Fruit fly (Drosophila melanogaster) whole organism, adult: ENCODE results near the gene Oat.

Source experiments
- CG11617 ChIP-seq: fragments of 200-800 bp; sonication (Bioruptor generic); optimal IDR thresholded peaks from 2 replicates; lab custom pipeline; 2017; ENCODE audit warnings: mild to moderate bottlenecking, missing biosample characterization, missing genetic modification reagents, missing genetic modification characterization
- CG12768 ChIP-seq: fragments of 200-800 bp; sonication (Bioruptor generic); optimal IDR thresholded peaks from 2 replicates; lab custom pipeline; 2017; ENCODE audit warnings: missing biosample characterization, missing genetic modification characterization, mild to moderate bottlenecking, moderate library complexity, missing genetic modification reagents
- CG14711 ChIP-seq: fragments of 200-800 bp; sonication (Bioruptor generic); optimal IDR thresholded peaks from 2 replicates; lab custom pipeline; 2018; ENCODE audit warnings: missing biosample characterization, mild to moderate bottlenecking, missing genetic modification characterization, moderate library complexity
- CG1620 ChIP-seq: fragments of 200-800 bp; sonication (Bioruptor generic); optimal IDR thresholded peaks from 2 replicates; lab custom pipeline; 2016; ENCODE audit warnings: missing biosample characterization, missing genetic modification characterization
- CG33017 ChIP-seq: fragments of 200-800 bp; sonication (Bioruptor generic); optimal IDR thresholded peaks from 2 replicates; lab custom pipeline; 2018; ENCODE audit warnings: missing biosample characterization, mild to moderate bottlenecking, missing genetic modification characterization, moderate library complexity
- CG5204 ChIP-seq: fragments of 200-800 bp; sonication (Bioruptor generic); optimal IDR thresholded peaks from 2 replicates; lab custom pipeline; 2016; ENCODE audit warnings: missing biosample characterization, missing genetic modification characterization
- CG7045 ChIP-seq: fragments of 200-800 bp; sonication (Bioruptor generic); optimal IDR thresholded peaks from 2 replicates; lab custom pipeline; 2017; ENCODE audit warnings: missing biosample characterization, mild to moderate bottlenecking, missing genetic modification characterization
- CG7101 ChIP-seq: fragments of 200-800 bp; sonication (Bioruptor generic); optimal IDR thresholded peaks from 2 replicates; lab custom pipeline; 2018; ENCODE audit warnings: missing biosample characterization, mild to moderate bottlenecking, missing genetic modification characterization, moderate library complexity
- Clk ChIP-seq: fragments of 200-800 bp; sonication (Bioruptor generic); optimal IDR thresholded peaks from 2 replicates; lab custom pipeline; 2017; ENCODE audit warnings: missing biosample characterization, missing genetic modification characterization
- Crg-1 ChIP-seq: fragments of 200-800 bp; sonication (Bioruptor generic); optimal IDR thresholded peaks from 2 replicates; lab custom pipeline; 2016; ENCODE audit warnings: missing biosample characterization, missing genetic modification characterization
- Hr96 ChIP-seq: fragments of 200-800 bp; sonication (Bioruptor generic); optimal IDR thresholded peaks from 2 replicates; lab custom pipeline; 2016; ENCODE audit warnings: missing biosample characterization, missing genetic modification characterization
- Mnt ChIP-seq: fragments of 200-800 bp; sonication (Bioruptor generic); optimal IDR thresholded peaks from 2 replicates; lab custom pipeline; 2016; ENCODE audit warnings: missing biosample characterization, mild to moderate bottlenecking, missing genetic modification characterization
- bab1 ChIP-seq: fragments of 200-800 bp; sonication (Bioruptor generic); optimal IDR thresholded peaks from 3 replicates; lab custom pipeline; 2019; ENCODE audit warnings: missing biosample characterization, mild to moderate bottlenecking, missing genetic modification characterization, moderate library complexity
- cic ChIP-seq: fragments of 200-800 bp; sonication (Bioruptor generic); optimal IDR thresholded peaks from 2 replicates; lab custom pipeline; 2017; ENCODE audit warnings: missing biosample characterization, mild to moderate bottlenecking, missing genetic modification characterization, moderate library complexity
- cnc ChIP-seq, 2 experiments: fragments of >200 bp; optimal IDR thresholded peaks; 2 replicates each; lab custom pipeline; 2017
- kay ChIP-seq: fragments of 200-800 bp; sonication (Bioruptor generic); peaks from one replicate; lab custom pipeline; 2016; ENCODE audit warnings: missing biosample characterization, missing genetic modification characterization, borderline replicate concordance
- ovo ChIP-seq: fragments of 200-800 bp; sonication (Bioruptor generic); optimal IDR thresholded peaks from 2 replicates; lab custom pipeline; 2016; ENCODE audit warnings: missing biosample characterization, missing genetic modification characterization
- pad ChIP-seq: fragments of 200-800 bp; sonication (Bioruptor generic); optimal IDR thresholded peaks from 3 replicates; lab custom pipeline; 2017; ENCODE audit warnings: missing biosample characterization, missing genetic modification characterization, mild to moderate bottlenecking, moderate library complexity, missing genetic modification reagents
- tj ChIP-seq: fragments of 200-800 bp; sonication (Bioruptor generic); optimal IDR thresholded peaks from 3 replicates; lab custom pipeline; 2017; ENCODE audit warnings: missing biosample characterization, mild to moderate bottlenecking, missing genetic modification characterization, moderate library complexity
- toe ChIP-seq: fragments of 200-800 bp; sonication (Bioruptor generic); optimal IDR thresholded peaks from 2 replicates; lab custom pipeline; 2016; ENCODE audit warnings: missing biosample characterization, missing genetic modification characterization

Gene Oat

DNA sequence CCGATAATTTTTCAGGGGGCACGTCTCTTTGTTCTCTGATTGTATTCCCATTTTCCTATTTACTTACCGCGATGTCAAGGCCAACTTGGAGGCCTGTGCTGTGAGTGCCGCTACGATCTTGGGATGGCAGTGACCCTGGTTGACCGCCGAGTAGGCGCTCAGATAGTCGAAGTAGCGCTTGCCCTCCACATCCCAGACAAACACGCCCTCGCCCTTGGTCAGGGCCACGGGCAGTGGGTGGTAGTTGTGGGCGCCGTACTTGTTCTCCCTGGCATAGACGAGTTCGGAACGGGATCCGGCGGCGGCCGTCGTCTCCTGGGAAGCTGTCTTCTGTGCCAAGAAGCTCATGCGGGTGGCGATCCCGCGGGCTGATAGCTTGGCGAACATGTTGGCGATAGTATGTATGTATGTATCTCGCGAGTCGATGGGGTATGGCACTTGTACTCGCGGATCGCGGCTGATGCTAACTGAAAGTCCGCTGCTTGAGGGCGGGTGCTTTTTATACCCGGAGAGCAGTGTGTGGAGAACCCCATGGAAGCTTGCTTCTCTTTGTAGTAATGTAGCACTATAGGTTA lies at the start of gene Oat:
Oat (minus strand) TSS at position 478 of the 575 bp plus-strand sequence.
- TF ChIP-seq CG11617 (no peak), bab1 (GFP tag; lab: Kevin White, UChicago) (peak; percentile 35), CG1620 (no peak), CG7101 (no peak), Mnt (GFP tag; lab: Kevin White, UChicago) (no peak), Crg-1 (GFP tag; lab: Kevin White, UChicago) (no peak)

DNA sequence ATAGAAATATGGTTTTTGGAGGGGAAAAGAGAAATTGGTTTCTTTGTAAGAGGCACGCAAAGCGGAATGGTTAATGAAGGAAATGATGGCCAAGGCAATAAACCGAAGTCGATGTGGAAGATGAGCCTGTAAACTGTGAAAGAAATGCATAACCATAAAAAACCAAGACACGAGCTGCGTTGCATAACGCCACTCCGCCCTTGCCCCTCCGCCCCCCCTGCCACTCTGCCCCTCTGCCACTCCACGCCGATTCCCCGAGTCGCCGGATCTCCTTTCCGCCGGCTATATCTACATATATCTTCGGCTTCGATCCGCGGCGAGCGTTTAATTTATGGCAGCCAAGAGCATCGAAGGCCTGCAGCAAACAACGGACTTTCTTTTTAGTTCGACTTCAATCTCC lies 49.0 kb upstream of the Oat start:
- TF ChIP-seq Crg-1 (GFP tag; lab: Kevin White, UChicago) (no peak), cnc (optimal IDR thresholded peaks at IDR 0.05; lab: Kevin White, UChicago) (no peak), CG7101 (no peak), cic (no peak), Mnt (GFP tag; lab: Kevin White, UChicago) (no peak), CG5204 (GFP tag; lab: Kevin White, UChicago) (no peak), Hr96 (GFP tag; lab: Kevin White, UChicago) (no peak), pad (GFP tag; lab: Kevin White, UChicago) (no peak), CG1620 (no peak), kay (no peak), CG12768 (GFP tag; lab: Kevin White, UChicago) (no peak), bab1 (GFP tag; lab: Kevin White, UChicago) (no peak), CG14711 (no peak), Clk (no peak)

DNA sequence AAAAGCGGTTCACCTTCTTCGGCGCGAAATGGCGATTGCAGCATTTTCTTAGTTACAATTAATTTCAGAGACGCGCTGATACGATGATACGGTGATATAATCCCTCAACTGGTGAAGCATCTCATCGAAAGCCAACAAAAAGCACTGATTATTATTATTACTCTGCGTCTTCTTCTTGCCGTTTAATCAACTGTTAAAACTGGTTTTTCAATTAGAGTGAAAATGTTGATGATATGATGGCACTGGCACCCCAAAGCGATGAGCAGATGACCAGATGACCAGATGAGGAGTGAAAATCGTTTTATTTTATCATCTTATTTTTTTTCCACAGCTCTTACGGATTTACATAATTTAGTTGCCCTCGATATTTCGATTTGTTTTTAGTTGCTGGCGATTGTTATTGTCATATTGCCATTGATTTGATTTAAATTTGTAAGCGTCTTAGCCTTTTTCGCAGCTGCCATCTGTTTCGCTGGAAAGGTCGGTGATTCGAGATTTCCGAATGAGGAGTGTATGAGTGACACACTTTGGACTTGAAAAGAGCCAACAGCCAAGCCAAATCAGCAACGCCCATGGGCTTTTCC lies 47.8 kb upstream of the Oat start:
- TF ChIP-seq CG7045 (GFP tag; lab: Kevin White, UChicago) (no peak), bab1 (GFP tag; lab: Kevin White, UChicago) (no peak), Mnt (GFP tag; lab: Kevin White, UChicago) (no peak), toe (GFP tag; lab: Kevin White, UChicago) (no peak), CG1620 (no peak), cnc (optimal IDR thresholded peaks at IDR 0.05; lab: Kevin White, UChicago) (no peak), cic (no peak), CG12768 (GFP tag; lab: Kevin White, UChicago) (no peak), CG7101 (no peak), Clk (no peak), CG5204 (GFP tag; lab: Kevin White, UChicago) (no peak), kay (no peak), tj (GFP tag; lab: Kevin White, UChicago) (no peak)

DNA sequence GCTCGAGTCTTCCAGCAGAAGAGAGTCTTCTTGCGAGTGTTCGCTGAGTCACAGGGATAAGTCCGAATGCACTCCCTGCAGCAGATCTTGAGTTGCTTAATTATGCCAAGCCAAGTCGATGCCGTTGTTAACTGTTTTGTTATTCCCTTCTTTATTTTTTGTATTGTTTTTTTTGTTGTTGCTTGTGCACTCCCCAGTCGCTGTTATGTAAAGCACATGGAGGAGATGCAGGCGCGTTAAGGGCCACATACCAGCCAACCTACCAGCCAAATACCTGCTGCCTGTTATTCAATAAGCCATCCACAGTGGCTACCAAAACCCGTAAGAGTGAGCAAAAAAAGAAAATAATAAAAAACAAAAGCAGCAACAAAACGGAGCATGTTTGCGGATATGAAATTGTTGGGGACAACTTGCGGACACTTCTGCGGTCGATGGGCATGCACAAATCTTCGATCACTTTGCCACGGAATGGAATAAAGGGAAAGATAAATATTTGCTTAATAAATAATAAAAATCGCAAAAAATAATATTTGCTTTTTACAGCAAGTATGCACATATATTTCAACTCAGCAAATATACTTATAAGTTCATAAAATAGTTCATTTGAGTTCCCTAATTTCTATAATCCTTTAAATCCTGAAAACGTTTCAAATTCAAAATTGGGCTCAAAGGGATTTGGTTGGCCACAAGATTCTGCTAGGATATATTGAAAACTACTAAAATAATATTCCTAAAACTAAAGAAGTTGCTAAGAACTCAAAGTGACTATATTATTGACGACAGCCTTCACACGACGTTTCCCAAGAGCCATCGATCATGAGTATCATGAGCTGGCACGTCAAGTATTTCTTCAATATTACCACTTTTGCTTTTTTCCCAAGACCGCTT lies 46.7 kb upstream of the Oat start:
- TF ChIP-seq CG5204 (GFP tag; lab: Kevin White, UChicago) (peak; percentile 19), cic (no peak)

DNA sequence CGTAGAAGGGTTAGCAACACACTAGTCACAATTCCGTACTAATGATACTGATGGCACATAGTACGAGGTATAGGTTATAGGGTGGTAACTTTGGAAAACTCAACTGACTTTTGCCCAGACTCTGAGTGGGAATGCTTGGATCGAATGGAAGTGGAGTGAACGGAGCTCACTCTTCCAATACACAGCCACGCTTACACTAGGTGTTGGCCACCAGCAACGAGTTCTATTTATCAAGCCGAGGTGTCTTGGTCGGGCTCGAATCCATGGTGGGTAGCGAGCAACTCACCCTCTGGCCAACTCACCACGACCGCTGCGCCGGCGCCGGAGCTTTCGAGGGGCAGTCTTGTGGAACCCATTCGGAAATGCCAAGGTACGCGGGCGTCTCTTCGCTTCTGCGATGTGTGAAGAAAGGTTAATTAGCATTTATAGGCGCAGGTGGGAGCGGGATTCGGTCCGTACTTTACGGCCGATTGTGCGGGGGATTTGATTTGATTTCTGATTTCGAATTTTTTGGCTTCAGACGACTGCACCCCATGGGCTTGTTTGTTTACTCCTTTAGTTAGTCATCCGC lies 45.5 kb upstream of the Oat start, which contains the start of gene verm:
verm (minus strand) TSS at position 204 of the 571 bp plus-strand sequence.
- TF ChIP-seq CG33017 (tag; lab: Kevin White, UChicago) (no peak), CG12768 (GFP tag; lab: Kevin White, UChicago) (no peak), CG1620 (no peak), CG7045 (GFP tag; lab: Kevin White, UChicago) (no peak), tj (GFP tag; lab: Kevin White, UChicago) (no peak), pad (GFP tag; lab: Kevin White, UChicago) (peak; percentile 53)

DNA sequence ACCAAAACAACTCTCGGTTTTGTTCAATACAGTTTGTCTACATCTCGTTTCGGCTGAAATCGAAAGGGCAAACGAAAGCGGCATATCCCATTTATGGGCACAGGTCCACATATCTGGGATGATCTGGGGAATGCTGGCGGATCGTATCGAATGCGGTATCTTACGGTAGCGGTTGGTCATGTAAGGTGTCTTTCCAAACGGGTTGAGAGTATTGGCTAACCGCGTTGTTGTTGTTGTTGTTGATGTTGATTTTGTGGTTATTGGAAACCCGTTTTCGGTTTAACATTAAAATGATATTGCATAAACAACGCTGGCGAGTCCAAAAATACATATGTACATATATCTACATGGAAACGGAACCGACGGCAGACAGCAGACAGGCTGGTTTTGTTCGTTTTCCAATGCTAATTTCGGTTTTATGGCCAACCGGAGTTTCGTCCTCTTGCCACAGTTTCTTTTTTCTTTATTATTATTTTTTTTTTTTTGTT lies 44.5 kb upstream of the Oat start:
- TF ChIP-seq CG7045 (GFP tag; lab: Kevin White, UChicago), result no peak
- no peak for TF ChIP-seq cnc (optimal IDR thresholded peaks at IDR 0.05; lab: Kevin White, UChicago)
- TF ChIP-seq Crg-1 (GFP tag; lab: Kevin White, UChicago), result no peak
- no peak for TF ChIP-seq Mnt (GFP tag; lab: Kevin White, UChicago)

DNA sequence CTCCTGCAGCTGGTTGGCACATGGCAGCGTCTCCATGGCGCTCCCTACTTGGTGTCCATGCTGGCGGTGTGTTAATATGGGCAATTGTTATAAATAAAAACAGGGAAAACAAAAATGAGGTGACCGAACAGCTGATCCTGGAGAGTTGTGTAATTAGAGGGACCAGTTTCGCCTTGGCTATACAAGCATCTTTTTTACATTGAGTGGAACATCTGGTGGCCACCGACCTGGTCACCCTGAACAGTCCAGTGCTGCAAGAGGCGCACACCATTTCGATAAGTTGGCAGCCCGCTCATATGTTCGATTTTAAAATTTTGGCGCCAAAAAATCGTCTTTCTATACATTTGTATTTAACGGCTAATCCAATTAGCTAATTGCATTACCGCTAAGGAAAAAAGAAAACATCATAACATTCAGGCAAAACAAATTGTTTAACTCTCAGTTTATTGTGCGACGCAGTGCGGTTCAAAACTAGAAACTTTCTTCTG lies 37.6 kb upstream of the Oat start, which contains the start of the genes CG8765 and Gbeta76C:
CG8765 (minus strand) TSS at position 154 of the 488 bp plus-strand sequence.
Gbeta76C (plus strand) TSS at position 438 of the 488 bp plus-strand sequence.
- no peak for TF ChIP-seq CG5204 (GFP tag; lab: Kevin White, UChicago)
- TF ChIP-seq ovo (GFP tag; lab: Kevin White, UChicago), result peak; percentile 31
- TF ChIP-seq CG7101, result peak; percentile 9
- TF ChIP-seq cnc (optimal IDR thresholded peaks at IDR 0.05; lab: Kevin White, UChicago), result no peak
- TF ChIP-seq CG14711, result peak; percentile 41
- TF ChIP-seq cic, result peak; percentile 41
- TF ChIP-seq bab1 (GFP tag; lab: Kevin White, UChicago), result peak; percentile 83
- TF ChIP-seq CG1620, result peak; percentile 71
- TF ChIP-seq Crg-1 (GFP tag; lab: Kevin White, UChicago), result peak; percentile 62
- TF ChIP-seq Mnt (GFP tag; lab: Kevin White, UChicago), result peak; percentile 38
- TF ChIP-seq pad (GFP tag; lab: Kevin White, UChicago), result peak; percentile 49
- TF ChIP-seq CG11617, result no peak
- peak; percentile 42 for TF ChIP-seq CG33017 (tag; lab: Kevin White, UChicago)
- TF ChIP-seq tj (GFP tag; lab: Kevin White, UChicago), result no peak
- no peak for TF ChIP-seq kay
- no peak for TF ChIP-seq CG12768 (GFP tag; lab: Kevin White, UChicago)
- TF ChIP-seq toe (GFP tag; lab: Kevin White, UChicago), result no peak
- TF ChIP-seq CG7045 (GFP tag; lab: Kevin White, UChicago), result no peak
- TF ChIP-seq Clk, result no peak
- peak; percentile 23 for TF ChIP-seq Hr96 (GFP tag; lab: Kevin White, UChicago)
